Fruit fly (Drosophila melanogaster) whole organism, embryonic: Measurements from ENCODE around the gene Rbbp5.

Experiments used
- ATbp ChIP-seq: fragments of 200-800 bp; sonication (Bioruptor generic); optimal IDR thresholded peaks from 2 replicates; lab custom pipeline; 2017; ENCODE audit warnings: missing biosample characterization, mild to moderate bottlenecking, missing genetic modification characterization, missing genetic modification reagents
- Adf1 ChIP-seq: fragments of 200-800 bp; sonication (Bioruptor generic); IDR thresholded peaks from 2 replicates; pipeline ENCODE4 v1.3.6; 2022; ENCODE audit warnings: missing biosample characterization, missing genetic modification characterization
- CG10147 ChIP-seq: fragments of 200-800 bp; sonication (Bioruptor generic); optimal IDR thresholded peaks from 2 replicates; lab custom pipeline; 2019; ENCODE audit warnings: missing biosample characterization, mild to moderate bottlenecking, missing genetic modification characterization, moderate library complexity
- CG10366 ChIP-seq: fragments of 200-800 bp; sonication (Bioruptor generic); IDR thresholded peaks from 2 replicates; pipeline ENCODE4 v1.3.6; 2022; ENCODE audit warnings: missing biosample characterization, missing genetic modification characterization
- CG11247 ChIP-seq: fragments of 200-800 bp; sonication (Bioruptor generic); IDR thresholded peaks from 2 replicates; pipeline ENCODE4 v1.3.6; 2022; ENCODE audit warnings: missing biosample characterization, missing genetic modification characterization
- CG12104 ChIP-seq: fragments of 200-800 bp; sonication (Bioruptor generic); optimal IDR thresholded peaks from 3 replicates; lab custom pipeline; 2016; ENCODE audit warnings: missing biosample characterization, missing genetic modification characterization
- CG1233 ChIP-seq: fragments of 200-800 bp; sonication (Bioruptor generic); optimal IDR thresholded peaks from 4 replicates; lab custom pipeline; 2018; ENCODE audit warnings: missing biosample characterization, mild to moderate bottlenecking, missing genetic modification characterization
- CG12391 ChIP-seq: fragments of 200-800 bp; sonication (Bioruptor generic); optimal IDR thresholded peaks from 3 replicates; lab custom pipeline; 2018; ENCODE audit warnings: missing biosample characterization, mild to moderate bottlenecking, missing genetic modification characterization, moderate library complexity
- CG17328 ChIP-seq: fragments of 200-800 bp; sonication (Bioruptor generic); IDR thresholded peaks from 2 replicates; pipeline ENCODE4 v1.3.6; 2022; ENCODE audit warnings: missing biosample characterization, missing genetic modification characterization
- CG18262 ChIP-seq: fragments of 200-800 bp; optimal IDR thresholded peaks from 3 replicates; lab custom pipeline; 2019; ENCODE audit warnings: missing biosample characterization, mild to moderate bottlenecking, missing genetic modification characterization, moderate library complexity
- CG1832 ChIP-seq: fragments of 200-800 bp; sonication (Bioruptor generic); optimal IDR thresholded peaks from 2 replicates; lab custom pipeline; 2017; ENCODE audit warnings: missing biosample characterization, mild to moderate bottlenecking, missing genetic modification characterization, inconsistent platforms
- CG18599 ChIP-seq: fragments of 200-800 bp; sonication (Bioruptor generic); optimal IDR thresholded peaks from 3 replicates; lab custom pipeline; 2017; ENCODE audit warnings: missing biosample characterization, missing genetic modification characterization, mild to moderate bottlenecking, moderate library complexity, missing genetic modification reagents
- CG18619 ChIP-seq: fragments of 200-800 bp; sonication (Bioruptor generic); optimal IDR thresholded peaks from 3 replicates; lab custom pipeline; 2017; ENCODE audit warnings: missing biosample characterization, mild to moderate bottlenecking, missing genetic modification characterization
- CG30431 ChIP-seq: fragments of 200-800 bp; sonication (Bioruptor generic); optimal IDR thresholded peaks from 2 replicates; lab custom pipeline; 2017; ENCODE audit warnings: missing biosample characterization, missing genetic modification characterization
- CG5180 ChIP-seq: fragments of 200-800 bp; sonication (Bioruptor generic); optimal IDR thresholded peaks from 3 replicates; lab custom pipeline; 2017; ENCODE audit warnings: missing biosample characterization, missing genetic modification characterization, mild to moderate bottlenecking, moderate library complexity, missing genetic modification reagents
- CG6175 ChIP-seq: fragments of 200-800 bp; sonication (Bioruptor generic); IDR thresholded peaks from 3 replicates; pipeline ENCODE4 v1.3.6; 2022; ENCODE audit warnings: missing biosample characterization, missing genetic modification characterization
- CG8089 ChIP-seq: fragments of 200-800 bp; sonication (Bioruptor generic); optimal IDR thresholded peaks from 3 replicates; lab custom pipeline; 2016; ENCODE audit warnings: missing biosample characterization, missing genetic modification characterization
- CG9215 ChIP-seq: fragments of 200-800 bp; sonication (Bioruptor generic); IDR thresholded peaks from 2 replicates; pipeline ENCODE4 v1.3.6; 2022; ENCODE audit warnings: missing biosample characterization, missing genetic modification characterization
- CG9876 ChIP-seq: fragments of 200-800 bp; sonication (Bioruptor generic); optimal IDR thresholded peaks from 2 replicates; lab custom pipeline; 2016; ENCODE audit warnings: missing biosample characterization, missing genetic modification characterization
- Drgx ChIP-seq: fragments of 200-800 bp; sonication (Bioruptor generic); IDR thresholded peaks from 2 replicates; pipeline ENCODE4 v1.3.6; 2022; ENCODE audit warnings: missing biosample characterization, missing genetic modification characterization
- E2f2 ChIP-seq: fragments of 200-800 bp; sonication (Bioruptor generic); IDR thresholded peaks from 2 replicates; pipeline ENCODE4 v1.3.6; 2022; ENCODE audit warnings: missing biosample characterization, missing genetic modification characterization
- Eip74EF ChIP-seq, 2 experiments: fragments of 200-800 bp in 1 of 2; fragments of >200 bp in 1 of 2; sonication (Bioruptor generic) in 1 of 2; optimal IDR thresholded peaks; 2 replicates each; lab custom pipeline; 2017 to 2019; ENCODE audit warnings: missing biosample characterization in 2 of 2, missing genetic modification characterization in 2 of 2, mild to moderate bottlenecking in 1 of 2, moderate library complexity in 1 of 2
- Elba2 ChIP-seq: fragments of 200-800 bp; sonication (Bioruptor generic); optimal IDR thresholded peaks from 3 replicates; lab custom pipeline; 2016; ENCODE audit warnings: missing biosample characterization, missing genetic modification characterization
- Ets97D ChIP-seq: fragments of 200-800 bp; sonication (Bioruptor generic); optimal IDR thresholded peaks from 3 replicates; lab custom pipeline; 2016; ENCODE audit warnings: missing biosample characterization, missing genetic modification characterization
- HHEX ChIP-seq: fragments of 200-800 bp; sonication (Bioruptor generic); optimal IDR thresholded peaks from 3 replicates; lab custom pipeline; 2017; ENCODE audit warnings: missing biosample characterization, mild to moderate bottlenecking, missing genetic modification characterization, missing genetic modification reagents
- HLH3B ChIP-seq: fragments of 200-800 bp; sonication (Bioruptor generic); IDR thresholded peaks from 2 replicates; pipeline ENCODE4 v1.3.6; 2022; ENCODE audit warnings: missing biosample characterization, missing genetic modification characterization
- Neu2 ChIP-seq: fragments of 200-800 bp; sonication (Bioruptor generic); optimal IDR thresholded peaks from 3 replicates; lab custom pipeline; 2016; ENCODE audit warnings: missing biosample characterization, missing genetic modification characterization, borderline replicate concordance
- Rfx ChIP-seq: fragments of 200-800 bp; sonication (Bioruptor generic); IDR thresholded peaks from 2 replicates; pipeline ENCODE4 v1.3.6; 2022; ENCODE audit warnings: missing biosample characterization, missing genetic modification characterization
- Xrp1 ChIP-seq: fragments of 200-800 bp; sonication (Bioruptor generic); IDR thresholded peaks from 2 replicates; pipeline ENCODE4 v1.3.6; 2022; ENCODE audit warnings: missing biosample characterization, missing genetic modification characterization
- ab ChIP-seq: fragments of 200-800 bp; sonication (Bioruptor generic); optimal IDR thresholded peaks from 2 replicates; lab custom pipeline; 2016; ENCODE audit warnings: missing biosample characterization, missing genetic modification characterization
- ac ChIP-seq: fragments of 200-800 bp; sonication (Bioruptor generic); optimal IDR thresholded peaks from 3 replicates; lab custom pipeline; 2017; ENCODE audit warnings: missing biosample characterization, mild to moderate bottlenecking, missing genetic modification characterization
- ase ChIP-seq: fragments of 200-800 bp; sonication (Bioruptor generic); IDR thresholded peaks from 3 replicates; pipeline ENCODE4 v1.3.6; 2022; ENCODE audit warnings: missing biosample characterization, missing genetic modification characterization
- ato ChIP-seq: fragments of 200-800 bp; sonication (Bioruptor generic); IDR thresholded peaks from 2 replicates; pipeline ENCODE4 v1.3.6; 2022; ENCODE audit warnings: missing biosample characterization, missing genetic modification characterization; ENCODE audit not compliant: partially characterized antibody
- bowl ChIP-seq: fragments of 200-800 bp; sonication (Bioruptor generic); IDR thresholded peaks from 2 replicates; pipeline ENCODE4 v1.3.6; 2022; ENCODE audit warnings: missing biosample characterization, missing genetic modification characterization
- cad ChIP-seq: fragments of >200 bp; optimal IDR thresholded peaks from 2 replicates; lab custom pipeline; 2017; ENCODE audit warnings: missing biosample characterization, missing genetic modification characterization
- ci ChIP-seq: fragments of 200-800 bp; sonication (Bioruptor generic); IDR thresholded peaks from 3 replicates; pipeline ENCODE4 v1.3.6; 2022; ENCODE audit warnings: missing biosample characterization, missing genetic modification characterization
- croc ChIP-seq: fragments of 200-800 bp; sonication (Bioruptor generic); conservative IDR thresholded peaks from 3 replicates; pipeline ENCODE4 v1.3.6; 2022; ENCODE audit warnings: missing biosample characterization, missing genetic modification characterization
- dmrt99B ChIP-seq: fragments of 200-800 bp; sonication (Bioruptor generic); optimal IDR thresholded peaks from 2 replicates; lab custom pipeline; 2018; ENCODE audit warnings: missing biosample characterization, mild to moderate bottlenecking, missing genetic modification characterization, moderate library complexity
- emc ChIP-seq: fragments of 200-800 bp; sonication (Bioruptor generic); optimal IDR thresholded peaks from 2 replicates; lab custom pipeline; 2016; ENCODE audit warnings: missing biosample characterization, missing genetic modification characterization
- ftz-f1 ChIP-seq: fragments of 200-800 bp; sonication (Bioruptor generic); optimal IDR thresholded peaks from 2 replicates; lab custom pipeline; 2016; ENCODE audit warnings: missing biosample characterization, missing genetic modification characterization
- gfzf ChIP-seq: fragments of 200-800 bp; sonication (Bioruptor generic); optimal IDR thresholded peaks from 2 replicates; lab custom pipeline; 2016; ENCODE audit warnings: missing biosample characterization, mild to moderate bottlenecking, missing genetic modification characterization, moderate library complexity
- inv ChIP-seq: fragments of 200-800 bp; sonication (Bioruptor generic); IDR thresholded peaks from 2 replicates; pipeline ENCODE4 v1.3.6; 2022; ENCODE audit warnings: missing biosample characterization, missing genetic modification characterization; ENCODE audit not compliant: partially characterized antibody
- mirr ChIP-seq: fragments of 200-800 bp; sonication (Bioruptor generic); optimal IDR thresholded peaks from 3 replicates; lab custom pipeline; 2018; ENCODE audit warnings: missing biosample characterization, mild to moderate bottlenecking, missing genetic modification characterization
- odd ChIP-seq: fragments of 200-800 bp; sonication (Bioruptor generic); optimal IDR thresholded peaks from 2 replicates; lab custom pipeline; 2017; ENCODE audit warnings: missing biosample characterization, mild to moderate bottlenecking, missing genetic modification characterization
- otp ChIP-seq: fragments of 200-800 bp; sonication (Bioruptor generic); IDR thresholded peaks from 3 replicates; pipeline ENCODE4, ENCODE4 v1.3.6; 2022; ENCODE audit warnings: missing biosample characterization, missing genetic modification characterization
- pita ChIP-seq: fragments of 200-800 bp; sonication (Bioruptor generic); optimal IDR thresholded peaks from 2 replicates; lab custom pipeline; 2017; ENCODE audit warnings: missing biosample characterization, mild to moderate bottlenecking, missing genetic modification characterization
- pros ChIP-seq: fragments of 200-800 bp; sonication (Bioruptor generic); optimal IDR thresholded peaks from 3 replicates; lab custom pipeline; 2019; ENCODE audit warnings: missing biosample characterization, mild to moderate bottlenecking, missing genetic modification characterization, moderate library complexity
- schlank ChIP-seq: fragments of 200-800 bp; sonication (Bioruptor generic); optimal IDR thresholded peaks from 2 replicates; lab custom pipeline; 2018; ENCODE audit warnings: missing biosample characterization, mild to moderate bottlenecking, missing genetic modification characterization
- sens-2 ChIP-seq: fragments of 200-800 bp; sonication (Bioruptor generic); IDR thresholded peaks from 2 replicates; pipeline ENCODE4 v1.3.6; 2022; ENCODE audit warnings: missing biosample characterization, missing genetic modification characterization
- sisA ChIP-seq: fragments of 200-800 bp; sonication (Bioruptor generic); IDR thresholded peaks from 2 replicates; pipeline ENCODE4 v1.3.6; 2022; ENCODE audit warnings: missing biosample characterization, missing genetic modification characterization
- z ChIP-seq: fragments of 200-800 bp; sonication (Bioruptor generic); IDR thresholded peaks from 3 replicates; pipeline ENCODE4 v1.3.6; 2022; ENCODE audit warnings: missing biosample characterization, missing genetic modification characterization

The Rbbp5 gene

DNA sequence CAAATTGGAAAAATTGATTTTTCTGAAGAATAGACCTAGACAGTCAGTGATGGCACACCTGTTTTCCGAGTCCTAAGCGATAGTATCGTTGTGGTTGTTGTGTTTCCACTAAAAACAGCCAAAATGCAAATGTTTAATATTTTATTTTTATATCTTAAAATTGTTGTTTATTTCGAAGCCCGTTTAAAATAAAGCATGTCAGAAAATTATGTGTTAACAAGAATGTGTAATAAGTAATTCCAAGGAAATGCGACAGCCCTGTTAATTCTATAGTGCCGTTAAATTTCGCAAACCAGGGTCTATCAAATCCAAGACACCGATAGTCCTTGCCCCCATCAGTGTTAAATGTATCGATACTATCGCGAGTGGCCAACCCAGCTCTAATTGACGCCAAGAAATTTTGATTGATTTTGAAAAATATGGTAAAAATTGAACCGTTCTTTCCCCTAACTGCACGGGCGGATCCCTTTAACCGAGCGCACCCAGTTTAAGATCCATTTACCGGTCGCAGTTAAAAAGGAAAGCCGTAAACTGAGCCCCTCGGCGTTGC, 45.6 kb downstream of the Rbbp5 start, which contains the start of gene Pex23 (continued):
- peak; percentile 65 for TF ChIP-seq HHEX (GFP tag; lab: Kevin White, UChicago)
- peak; percentile 46 for TF ChIP-seq Adf1 (GFP tag; lab: Robert Waterston, UW)
- peak; percentile 29 for TF ChIP-seq gfzf (GFP tag; lab: Kevin White, UChicago)
- TF ChIP-seq CG1832 (GFP tag; lab: Kevin White, UChicago): no peak
- TF ChIP-seq CG10366 (GFP tag; lab: Robert Waterston, UW): peak; percentile 78
- TF ChIP-seq E2f2 (GFP tag; lab: Robert Waterston, UW): peak; percentile 66
- no peak for TF ChIP-seq Neu2 (GFP tag; lab: Kevin White, UChicago)
- TF ChIP-seq CG30431 (GFP tag; lab: Kevin White, UChicago): peak; percentile 42
- TF ChIP-seq ase: peak; percentile 83
- peak; percentile 53 for TF ChIP-seq CG9876 (GFP tag; lab: Kevin White, UChicago)
- peak; percentile 79 for TF ChIP-seq CG11247 (GFP tag; lab: Robert Waterston, UW)
- peak; percentile 80 for TF ChIP-seq HLH3B
- TF ChIP-seq bowl (GFP tag; lab: Robert Waterston, UW): no peak
- TF ChIP-seq odd (GFP tag; lab: Kevin White, UChicago): no peak
- TF ChIP-seq ab (GFP tag; lab: Kevin White, UChicago): peak; percentile 34
- TF ChIP-seq Elba2: peak; percentile 64
- no peak for TF ChIP-seq ac (GFP tag; lab: Kevin White, UChicago)
- TF ChIP-seq ATbp (GFP tag; lab: Kevin White, UChicago): peak; percentile 35
- peak; percentile 81 for TF ChIP-seq sisA
- no peak for TF ChIP-seq dmrt99B (tag; lab: Kevin White, UChicago)
- TF ChIP-seq schlank (tag; lab: Kevin White, UChicago): no peak
- peak; percentile 66 for TF ChIP-seq croc
- TF ChIP-seq cad (GFP tag; lab: Kevin White, UChicago): no peak
- no peak for TF ChIP-seq emc (GFP tag; lab: Kevin White, UChicago)
- TF ChIP-seq CG18619 (GFP tag; lab: Kevin White, UChicago): peak; percentile 60
- peak; percentile 89 for TF ChIP-seq Rfx (GFP tag; lab: Robert Waterston, UW)
- no peak for TF ChIP-seq mirr
- TF ChIP-seq CG12391 (tag; lab: Kevin White, UChicago): peak; percentile 90
- peak; percentile 43; the same call in 1 of the 3 replicates for TF ChIP-seq CG6175
- no peak for TF ChIP-seq pita
- no peak for TF ChIP-seq z (GFP tag; lab: Robert Waterston, UW)
- TF ChIP-seq CG5180 (GFP tag; lab: Kevin White, UChicago): no peak
- TF ChIP-seq CG18262 (tag; lab: Kevin White, UChicago): peak; percentile 73
- no peak for TF ChIP-seq pros (GFP tag; lab: Kevin White, UChicago)
- no peak for TF ChIP-seq Eip74EF (GFP tag; optimal IDR thresholded peaks at IDR 0.05; lab: Kevin White, UChicago)
- peak; percentile 80 for TF ChIP-seq CG18599 (GFP tag; lab: Kevin White, UChicago)
- no peak for TF ChIP-seq CG1233 (GFP tag; lab: Kevin White, UChicago)
- peak; percentile 78 for TF ChIP-seq Ets97D
- TF ChIP-seq inv: peak; percentile 99
- TF ChIP-seq CG12104 (GFP tag; lab: Kevin White, UChicago): peak; percentile 68
- peak; percentile 42 for TF ChIP-seq ftz-f1 (GFP tag; lab: Kevin White, UChicago)
- peak; percentile 71 for TF ChIP-seq ci (GFP tag; lab: Robert Waterston, UW)
- TF ChIP-seq Xrp1 (GFP tag; lab: Robert Waterston, UW): peak; percentile 82
- peak; percentile 79 for TF ChIP-seq CG10147 (GFP tag; lab: Kevin White, UChicago)
- peak; percentile 59; the same call in 1 of the 3 replicates for TF ChIP-seq otp (GFP tag; lab: Robert Waterston, UW)
- peak; percentile 86 for TF ChIP-seq ato (GFP tag; lab: Robert Waterston, UW)
- TF ChIP-seq CG8089: no peak
- TF ChIP-seq sens-2 (GFP tag; lab: Robert Waterston, UW): no peak
- peak; percentile 77 for TF ChIP-seq CG17328 (GFP tag; lab: Robert Waterston, UW)
- peak; percentile 84 for TF ChIP-seq CG9215 (GFP tag; lab: Robert Waterston, UW)
- peak; percentile 48 for TF ChIP-seq Drgx (GFP tag; lab: Robert Waterston, UW)
